Worm (Caenorhabditis elegans) whole organism, L2 larva: ENCODE measurements around the gene oig-4.
A peak's percentile ranks its signal among the peaks of the same experiment; 100 is the strongest.

Experiments used
- C34F6.9 ChIP-seq: fragments of 150-350 bp; optimal IDR thresholded peaks from 2 replicates; lab custom pipeline; 2014; ENCODE audit warnings: missing biosample characterization, missing genetic modification characterization
- F13H6.1 ChIP-seq: sonication (generic microtip); optimal IDR thresholded peaks from 2 replicates; lab custom pipeline; 2016; ENCODE audit warnings: missing genetic modification characterization, missing compliant biosample characterization
- Y55F3AM.14 ChIP-seq: fragments of 200-800 bp; sonication (Bioruptor generic); optimal IDR thresholded peaks from 2 replicates; lab custom pipeline; 2018; ENCODE audit warnings: mild to moderate bottlenecking, missing genetic modification characterization, missing compliant biosample characterization
- alr-1 ChIP-seq: fragments of 150-350 bp; optimal IDR thresholded peaks from 2 replicates; lab custom pipeline; 2014; ENCODE audit warnings: missing biosample characterization, missing genetic modification characterization
- ama-1 ChIP-seq: fragments of 150-350 bp; optimal IDR thresholded peaks from 2 replicates; lab custom pipeline; 2018; ENCODE audit warnings: inconsistent platforms
- blmp-1 ChIP-seq: sonication (generic microtip); optimal IDR thresholded peaks from 2 replicates; lab custom pipeline; 2017; ENCODE audit warnings: missing genetic modification characterization, mild to moderate bottlenecking, missing compliant biosample characterization, antibody characterized with exemption, moderate library complexity; ENCODE audit not compliant: insufficient read depth
- ceh-16 ChIP-seq: fragments of 150-350 bp; optimal IDR thresholded peaks from 2 replicates; lab custom pipeline; 2014; ENCODE audit warnings: missing biosample characterization, missing genetic modification characterization
- ceh-82 ChIP-seq: fragments of 150-350 bp; optimal IDR thresholded peaks from 2 replicates; lab custom pipeline; 2014; ENCODE audit warnings: missing biosample characterization, missing genetic modification characterization
- crh-2 ChIP-seq: sonication (generic microtip); optimal IDR thresholded peaks from 2 replicates; lab custom pipeline; 2017; ENCODE audit warnings: missing biosample characterization, missing genetic modification characterization
- dmd-4 ChIP-seq: sonication (generic microtip); optimal IDR thresholded peaks from 2 replicates; lab custom pipeline; 2017; ENCODE audit warnings: missing biosample characterization, missing genetic modification characterization
- egl-27 ChIP-seq: sonication (generic microtip); optimal IDR thresholded peaks from 3 replicates; lab custom pipeline; 2017; ENCODE audit warnings: missing biosample characterization, missing genetic modification reagents, missing genetic modification characterization
- elt-1 ChIP-seq: fragments of 150-350 bp; optimal IDR thresholded peaks from 2 replicates; lab custom pipeline; 2014; ENCODE audit warnings: missing biosample characterization, missing genetic modification characterization
- fos-1 ChIP-seq: fragments of 150-350 bp; optimal IDR thresholded peaks from 2 replicates; lab custom pipeline; 2014; ENCODE audit warnings: missing biosample characterization, missing genetic modification characterization
- gmeb-1 ChIP-seq: fragments of 150-350 bp; optimal IDR thresholded peaks from 2 replicates; lab custom pipeline; 2014; ENCODE audit warnings: missing biosample characterization, missing genetic modification characterization
- lin-11 ChIP-seq: fragments of 150-350 bp; sonication (generic microtip); optimal IDR thresholded peaks from 2 replicates; lab custom pipeline; 2014; ENCODE audit warnings: missing biosample characterization, missing genetic modification characterization, inconsistent platforms, mixed read lengths
- lin-13 ChIP-seq: fragments of 150-350 bp; optimal IDR thresholded peaks from 2 replicates; lab custom pipeline; 2014; ENCODE audit warnings: missing biosample characterization, missing genetic modification reagents, missing genetic modification characterization
- lin-39 ChIP-seq: fragments of 150-350 bp; optimal IDR thresholded peaks from 2 replicates; lab custom pipeline; 2014; ENCODE audit warnings: missing biosample characterization, missing genetic modification reagents, missing genetic modification characterization
- lsy-2 ChIP-seq, 2 experiments: fragments of 150-350 bp in 1 of 2; sonication (generic microtip) in 1 of 2; optimal IDR thresholded peaks; 2 replicates each; lab custom pipeline; 2014 to 2017; ENCODE audit warnings: missing biosample characterization in 2 of 2, missing genetic modification characterization in 2 of 2
- mbf-1 ChIP-seq: sonication (generic microtip); optimal IDR thresholded peaks from 2 replicates; lab custom pipeline; 2017; ENCODE audit warnings: missing biosample characterization, missing genetic modification characterization
- mdl-1 ChIP-seq, 2 experiments: fragments of 150-350 bp in 1 of 2; sonication (generic microtip) in 1 of 2; optimal IDR thresholded peaks; 2 replicates each; lab custom pipeline; 2017; ENCODE audit warnings: missing biosample characterization in 2 of 2, missing genetic modification characterization in 2 of 2
- nhr-11 ChIP-seq: fragments of 150-350 bp; optimal IDR thresholded peaks from 2 replicates; lab custom pipeline; 2014; ENCODE audit warnings: missing biosample characterization, missing genetic modification characterization
- nhr-12 ChIP-seq: fragments of 150-350 bp; optimal IDR thresholded peaks from 2 replicates; lab custom pipeline; 2014; ENCODE audit warnings: missing biosample characterization, missing genetic modification characterization
- nhr-129 ChIP-seq: fragments of 150-350 bp; optimal IDR thresholded peaks from 2 replicates; lab custom pipeline; 2014; ENCODE audit warnings: missing biosample characterization, missing genetic modification characterization
- nhr-21 ChIP-seq: fragments of 150-350 bp; optimal IDR thresholded peaks from 2 replicates; lab custom pipeline; 2014; ENCODE audit warnings: missing biosample characterization, missing genetic modification characterization
- nhr-25 ChIP-seq: fragments of 150-350 bp; sonication (generic microtip); optimal IDR thresholded peaks from 3 replicates; lab custom pipeline; 2014; ENCODE audit warnings: missing biosample characterization, missing genetic modification characterization
- nhr-6 ChIP-seq: fragments of 150-350 bp; optimal IDR thresholded peaks from 2 replicates; lab custom pipeline; 2014; ENCODE audit warnings: missing biosample characterization, missing genetic modification characterization
- nhr-77 ChIP-seq: fragments of 150-350 bp; optimal IDR thresholded peaks from 2 replicates; lab custom pipeline; 2014; ENCODE audit warnings: missing biosample characterization, missing genetic modification characterization
- peb-1 ChIP-seq: fragments of 150-350 bp; optimal IDR thresholded peaks from 2 replicates; lab custom pipeline; 2014; ENCODE audit warnings: missing biosample characterization, missing genetic modification characterization
- sem-4 ChIP-seq: fragments of 150-350 bp; optimal IDR thresholded peaks from 2 replicates; lab custom pipeline; 2014; ENCODE audit warnings: missing biosample characterization, missing genetic modification reagents, missing genetic modification characterization
- skn-1 ChIP-seq: sonication (generic microtip); optimal IDR thresholded peaks from 2 replicates; lab custom pipeline; 2017; ENCODE audit warnings: missing biosample characterization, missing genetic modification characterization
- sma-3 ChIP-seq: sonication (generic microtip); optimal IDR thresholded peaks from 2 replicates; lab custom pipeline; 2016; ENCODE audit warnings: missing genetic modification reagents, missing genetic modification characterization, missing compliant biosample characterization
- sma-9 ChIP-seq, 2 experiments: fragments of 150-350 bp in 1 of 2; sonication (generic microtip) in 1 of 2; optimal IDR thresholded peaks; 2 replicates each; lab custom pipeline; 2014 to 2016; ENCODE audit warnings: missing genetic modification characterization in 2 of 2, mild to moderate bottlenecking in 1 of 2, missing biosample characterization in 1 of 2, missing compliant biosample characterization in 1 of 2, missing genetic modification reagents in 1 of 2, moderate library complexity in 1 of 2
- unc-39 ChIP-seq: fragments of 150-350 bp; optimal IDR thresholded peaks from 2 replicates; lab custom pipeline; 2014; ENCODE audit warnings: missing biosample characterization, missing genetic modification characterization
- unc-55 ChIP-seq: fragments of 150-350 bp; sonication (generic microtip); optimal IDR thresholded peaks from 3 replicates; lab custom pipeline; 2014; ENCODE audit warnings: missing biosample characterization, missing genetic modification reagents, missing genetic modification characterization
- zag-1 ChIP-seq: fragments of 150-350 bp; optimal IDR thresholded peaks from 2 replicates; lab custom pipeline; 2014; ENCODE audit warnings: missing biosample characterization, missing genetic modification characterization
- ztf-11 ChIP-seq: sonication (generic microtip); optimal IDR thresholded peaks from 2 replicates; lab custom pipeline; 2017; ENCODE audit warnings: missing biosample characterization, missing genetic modification characterization

Gene oig-4

ce11 chrII:7631677-7632210, 18.4 kb downstream of the oig-4 start:
- TF ChIP-seq ama-1 (lab: Kevin White, UChicago), result no peak
- peak; percentile 7 for TF ChIP-seq zag-1
- no peak for TF ChIP-seq nhr-12 (tag; lab: Kevin White, UChicago)
- TF ChIP-seq lin-11 (tag; lab: Kevin White, UChicago), result no peak
- TF ChIP-seq nhr-6 (tag; lab: Kevin White, UChicago), result no peak
- TF ChIP-seq lsy-2 (tag; optimal IDR thresholded peaks at IDR 0.05; lab: Kevin White, UChicago), result peak in 1 of 2 experiments; percentile 47
- no peak for TF ChIP-seq ceh-16 (tag; lab: Kevin White, UChicago)
- TF ChIP-seq ztf-11 (tag; lab: Kevin White, UChicago), result no peak
- TF ChIP-seq egl-27 (tag; lab: Kevin White, UChicago), result no peak
- no peak for TF ChIP-seq alr-1 (tag; lab: Kevin White, UChicago)
- TF ChIP-seq sma-9 (GFP tag; optimal IDR thresholded peaks at IDR 0.05; lab: Kevin White, UChicago), result peak; percentile 11
- no peak for TF ChIP-seq sma-9 (tag; optimal IDR thresholded peaks at IDR 0.05; lab: Kevin White, UChicago)

ce11 chrII:7635296-7635695, 22.0 kb downstream of the oig-4 start:
- peak; percentile 34 for TF ChIP-seq F13H6.1 (tag; lab: Kevin White, UChicago)
- no peak for TF ChIP-seq mbf-1 (tag; lab: Kevin White, UChicago)

ce11 chrII:7636941-7637340, 23.6 kb downstream of the oig-4 start:
- TF ChIP-seq blmp-1 (tag; lab: Kevin White, UChicago) (no peak), ceh-16 (tag; lab: Kevin White, UChicago) (no peak), lin-13 (no peak), sma-3 (no peak), ztf-11 (tag; lab: Kevin White, UChicago) (no peak), nhr-25 (no peak), nhr-77 (tag; lab: Kevin White, UChicago) (no peak), nhr-11 (tag; lab: Kevin White, UChicago) (no peak), nhr-21 (tag; lab: Kevin White, UChicago) (no peak), F13H6.1 (tag; lab: Kevin White, UChicago) (no peak), zag-1 (no peak), elt-1 (tag; lab: Kevin White, UChicago) (no peak), dmd-4 (tag; lab: Kevin White, UChicago) (no peak), mbf-1 (tag; lab: Kevin White, UChicago) (no peak)

ce11 chrII:7639036-7639435, 25.7 kb downstream of the oig-4 start:
- peak; percentile 6 for TF ChIP-seq sma-9 (GFP tag; optimal IDR thresholded peaks at IDR 0.05; lab: Kevin White, UChicago)
- TF ChIP-seq sma-9 (tag; optimal IDR thresholded peaks at IDR 0.05; lab: Kevin White, UChicago), result no peak
- no peak for TF ChIP-seq nhr-6 (tag; lab: Kevin White, UChicago)
- TF ChIP-seq fos-1, result peak; percentile 66

- TF ChIP-seq gmeb-1 (tag; lab: Kevin White, UChicago), result no peak
- TF ChIP-seq nhr-21 (tag; lab: Kevin White, UChicago), result no peak
- no peak for TF ChIP-seq nhr-12 (tag; lab: Kevin White, UChicago)
- no peak for TF ChIP-seq sem-4 (tag; lab: Kevin White, UChicago)
- TF ChIP-seq sma-9 (GFP tag; optimal IDR thresholded peaks at IDR 0.05; lab: Kevin White, UChicago), result peak; percentile 30
- TF ChIP-seq sma-9 (tag; optimal IDR thresholded peaks at IDR 0.05; lab: Kevin White, UChicago), result no peak
- TF ChIP-seq unc-55 (GFP tag; lab: Kevin White, UChicago), result peak; percentile 3
- TF ChIP-seq C34F6.9 (tag; lab: Kevin White, UChicago), result peak; percentile 29
- no peak for TF ChIP-seq nhr-6 (tag; lab: Kevin White, UChicago)
- peak in 1 of 2 experiments; percentile 9 for TF ChIP-seq lsy-2 (tag; optimal IDR thresholded peaks at IDR 0.05; lab: Kevin White, UChicago)
- TF ChIP-seq mdl-1 (tag; optimal IDR thresholded peaks at IDR 0.05; lab: Kevin White, UChicago), result no peak
- no peak for TF ChIP-seq Y55F3AM.14 (GFP tag; lab: Kevin White, UChicago)
- no peak for TF ChIP-seq sma-3
- TF ChIP-seq F13H6.1 (tag; lab: Kevin White, UChicago), result peak; percentile 66
- no peak for TF ChIP-seq egl-27 (tag; lab: Kevin White, UChicago)
- no peak for TF ChIP-seq lin-11 (tag; lab: Kevin White, UChicago)
- TF ChIP-seq ceh-82 (tag; lab: Kevin White, UChicago), result no peak
- TF ChIP-seq crh-2 (tag; lab: Kevin White, UChicago), result no peak
- no peak for TF ChIP-seq nhr-77 (tag; lab: Kevin White, UChicago)
- TF ChIP-seq skn-1 (tag; lab: Kevin White, UChicago), result no peak
- TF ChIP-seq peb-1 (tag; lab: Kevin White, UChicago), result no peak
- no peak for TF ChIP-seq unc-39 (tag; lab: Kevin White, UChicago)
- TF ChIP-seq lin-39 (tag; lab: Kevin White, UChicago), result no peak
- no peak for TF ChIP-seq dmd-4 (tag; lab: Kevin White, UChicago)
- TF ChIP-seq nhr-129 (tag; lab: Kevin White, UChicago), result peak; percentile 19
These were observed 27.0 kb downstream of the oig-4 start for ce11 chrII:7640161-7640841.
